Fruit fly (Drosophila melanogaster) whole organism, prepupa: ENCODE results near the gene Pex7.
A peak's percentile ranks its signal among the peaks of the same experiment; 100 is the strongest.

Source experiments
- Blimp-1 ChIP-seq: fragments of 200-800 bp; sonication (Bioruptor generic); optimal IDR thresholded peaks from 3 replicates; lab custom pipeline; 2017; ENCODE audit warnings: missing biosample characterization, missing genetic modification characterization, mild to moderate bottlenecking, moderate library complexity, missing genetic modification reagents
- CG10631 ChIP-seq: fragments of 200-800 bp; sonication (Bioruptor generic); optimal IDR thresholded peaks from 2 replicates; lab custom pipeline; 2016; ENCODE audit warnings: missing biosample characterization, missing genetic modification characterization
- CG10669 ChIP-seq: fragments of 200-800 bp; sonication (Bioruptor generic); optimal IDR thresholded peaks from 3 replicates; lab custom pipeline; 2018; ENCODE audit warnings: missing biosample characterization, mild to moderate bottlenecking, missing genetic modification characterization, moderate library complexity
- CG11294 ChIP-seq: fragments of 200-800 bp; sonication (Bioruptor generic); IDR thresholded peaks from 2 replicates; pipeline ENCODE4 v1.3.6; 2022; ENCODE audit warnings: missing biosample characterization, missing genetic modification characterization
- CG11762 ChIP-seq: fragments of 200-800 bp; sonication (Bioruptor generic); optimal IDR thresholded peaks from 3 replicates; lab custom pipeline; 2016; ENCODE audit warnings: missing biosample characterization, missing genetic modification characterization; ENCODE audit not compliant: insufficient read depth
- CG11902 ChIP-seq: fragments of 200-800 bp; sonication (Bioruptor generic); optimal IDR thresholded peaks from 3 replicates; lab custom pipeline; 2016; ENCODE audit warnings: missing biosample characterization, missing genetic modification characterization
- CG15336 ChIP-seq: fragments of 200-800 bp; sonication (Bioruptor generic); IDR thresholded peaks from 2 replicates; pipeline ENCODE4 v1.3.6; 2022; ENCODE audit warnings: missing biosample characterization, missing genetic modification characterization
- CG1621 ChIP-seq: fragments of 200-800 bp; sonication (Bioruptor generic); optimal IDR thresholded peaks from 3 replicates; lab custom pipeline; 2018; ENCODE audit warnings: missing biosample characterization, mild to moderate bottlenecking, missing genetic modification characterization
- CG16779 ChIP-seq: fragments of 200-800 bp; sonication (Bioruptor generic); optimal IDR thresholded peaks from 3 replicates; lab custom pipeline; 2017; ENCODE audit warnings: missing biosample characterization, mild to moderate bottlenecking, missing genetic modification characterization
- CG3032 ChIP-seq: fragments of 200-800 bp; optimal IDR thresholded peaks from 2 replicates; lab custom pipeline; 2019; ENCODE audit warnings: missing biosample characterization, mild to moderate bottlenecking, missing genetic modification characterization, moderate library complexity
- CG31627 ChIP-seq: fragments of 200-800 bp; sonication (Bioruptor generic); optimal IDR thresholded peaks from 3 replicates; lab custom pipeline; 2016; ENCODE audit warnings: missing biosample characterization, missing genetic modification characterization
- CG32006 ChIP-seq: fragments of 200-800 bp; sonication (Bioruptor generic); optimal IDR thresholded peaks from 3 replicates; lab custom pipeline; 2017; ENCODE audit warnings: missing biosample characterization, mild to moderate bottlenecking, missing genetic modification characterization
- CG34406 ChIP-seq: fragments of 200-800 bp; sonication (Bioruptor generic); optimal IDR thresholded peaks from 3 replicates; lab custom pipeline; 2016; ENCODE audit warnings: missing biosample characterization, missing genetic modification characterization
- CG4318 ChIP-seq: fragments of 200-800 bp; sonication (Bioruptor generic); optimal IDR thresholded peaks from 3 replicates; lab custom pipeline; 2017; ENCODE audit warnings: missing biosample characterization, mild to moderate bottlenecking, missing genetic modification characterization
- CG6163 ChIP-seq: fragments of 200-800 bp; sonication (Bioruptor generic); IDR thresholded peaks from 3 replicates; pipeline ENCODE4 v1.3.6; 2022; ENCODE audit warnings: missing biosample characterization, missing genetic modification characterization
- CG6276 ChIP-seq: fragments of 200-800 bp; sonication (Bioruptor generic); optimal IDR thresholded peaks from 2 replicates; lab custom pipeline; 2017; ENCODE audit warnings: missing biosample characterization, mild to moderate bottlenecking, missing genetic modification characterization
- CG6792 ChIP-seq: fragments of 200-800 bp; sonication (Bioruptor generic); optimal IDR thresholded peaks from 3 replicates; lab custom pipeline; 2016; ENCODE audit warnings: missing biosample characterization, missing genetic modification characterization
- CG6808 ChIP-seq: fragments of 200-800 bp; sonication (Bioruptor generic); optimal IDR thresholded peaks from 3 replicates; lab custom pipeline; 2017; ENCODE audit warnings: missing biosample characterization, missing genetic modification characterization, mild to moderate bottlenecking, moderate library complexity, missing genetic modification reagents
- CG7368 ChIP-seq: fragments of 200-800 bp; sonication (Bioruptor generic); optimal IDR thresholded peaks from 3 replicates; lab custom pipeline; 2016; ENCODE audit warnings: missing biosample characterization, missing genetic modification characterization
- CG8119 ChIP-seq: fragments of 200-800 bp; sonication (Bioruptor generic); IDR thresholded peaks from 3 replicates; pipeline ENCODE4 v1.3.6; 2022; ENCODE audit warnings: missing biosample characterization, missing genetic modification characterization
- CG8319 ChIP-seq: fragments of 200-800 bp; sonication (Bioruptor generic); optimal IDR thresholded peaks from 3 replicates; lab custom pipeline; 2016; ENCODE audit warnings: missing biosample characterization, missing genetic modification characterization
- CG9139 ChIP-seq: fragments of 200-800 bp; sonication (Bioruptor generic); optimal IDR thresholded peaks from 3 replicates; lab custom pipeline; 2017; ENCODE audit warnings: missing biosample characterization, mild to moderate bottlenecking, missing genetic modification characterization
- Eip75B ChIP-seq: fragments of 200-800 bp; sonication (Bioruptor generic); optimal IDR thresholded peaks from 3 replicates; lab custom pipeline; 2016; ENCODE audit warnings: missing biosample characterization, missing genetic modification characterization
- Eip78C ChIP-seq: fragments of 200-800 bp; sonication (Bioruptor generic); peaks from one replicate; lab custom pipeline; 2016; ENCODE audit warnings: missing biosample characterization, missing genetic modification characterization
- Eip93F ChIP-seq: fragments of 200-800 bp; sonication (Bioruptor generic); optimal IDR thresholded peaks from 2 replicates; lab custom pipeline; 2016; ENCODE audit warnings: missing biosample characterization, mild to moderate bottlenecking, missing genetic modification characterization
- Ets21C ChIP-seq: fragments of 200-800 bp; sonication (Bioruptor generic); optimal IDR thresholded peaks from 3 replicates; lab custom pipeline; 2016; ENCODE audit warnings: missing biosample characterization, missing genetic modification characterization
- Gug ChIP-seq: fragments of 200-800 bp; sonication (Bioruptor generic); IDR thresholded peaks from 2 replicates; pipeline ENCODE4 v1.3.6; 2022; ENCODE audit warnings: missing biosample characterization, missing genetic modification characterization
- Hr38 ChIP-seq: sonication (Bioruptor generic); optimal IDR thresholded peaks from 2 replicates; lab custom pipeline; 2016; ENCODE audit warnings: missing biosample characterization, missing genetic modification characterization
- Hr39 ChIP-seq: fragments of 200-800 bp; sonication (Bioruptor generic); optimal IDR thresholded peaks from 2 replicates; lab custom pipeline; 2016; ENCODE audit warnings: missing biosample characterization, missing genetic modification characterization
- Hr4 ChIP-seq: fragments of 200-800 bp; sonication (Bioruptor generic); optimal IDR thresholded peaks from 3 replicates; lab custom pipeline; 2016; ENCODE audit warnings: missing biosample characterization, missing genetic modification characterization
- Lpt ChIP-seq: fragments of 200-800 bp; sonication (Bioruptor generic); optimal IDR thresholded peaks from 3 replicates; lab custom pipeline; 2016; ENCODE audit warnings: missing biosample characterization, missing genetic modification characterization
- Met ChIP-seq: fragments of 200-800 bp; sonication (Bioruptor generic); optimal IDR thresholded peaks from 3 replicates; lab custom pipeline; 2016; ENCODE audit warnings: missing biosample characterization, missing genetic modification characterization
- OdsH ChIP-seq: fragments of 200-800 bp; sonication (Bioruptor generic); optimal IDR thresholded peaks from 3 replicates; lab custom pipeline; 2016; ENCODE audit warnings: missing biosample characterization, missing genetic modification characterization
- Smox ChIP-seq: fragments of 200-800 bp; sonication (Bioruptor generic); optimal IDR thresholded peaks from 3 replicates; lab custom pipeline; 2016; ENCODE audit warnings: missing biosample characterization, missing genetic modification characterization
- Sox15 ChIP-seq: fragments of 200-800 bp; sonication (Bioruptor generic); optimal IDR thresholded peaks from 3 replicates; lab custom pipeline; 2016; ENCODE audit warnings: missing biosample characterization, missing genetic modification characterization
- achi ChIP-seq: fragments of 200-800 bp; sonication (Bioruptor generic); optimal IDR thresholded peaks from 3 replicates; lab custom pipeline; 2016; ENCODE audit warnings: missing biosample characterization, missing genetic modification characterization
- cyc ChIP-seq: fragments of 200-800 bp; sonication (Bioruptor generic); optimal IDR thresholded peaks from 3 replicates; lab custom pipeline; 2016; ENCODE audit warnings: missing biosample characterization, missing genetic modification characterization
- dac ChIP-seq: fragments of 200-800 bp; sonication (Bioruptor generic); optimal IDR thresholded peaks from 2 replicates; lab custom pipeline; 2017; ENCODE audit warnings: missing biosample characterization, mild to moderate bottlenecking, missing genetic modification characterization
- dsx ChIP-seq: fragments of 200-800 bp; optimal IDR thresholded peaks from 3 replicates; lab custom pipeline; 2019; ENCODE audit warnings: missing biosample characterization, mild to moderate bottlenecking, missing genetic modification characterization, moderate library complexity; ENCODE audit not compliant: poor library complexity, severe bottlenecking
- eg ChIP-seq: fragments of 200-800 bp; sonication (Bioruptor generic); IDR thresholded peaks from 3 replicates; pipeline ENCODE4 v1.3.6; 2022; ENCODE audit warnings: missing biosample characterization, missing genetic modification characterization
- esn ChIP-seq: fragments of 200-800 bp; sonication (Bioruptor generic); optimal IDR thresholded peaks from 2 replicates; lab custom pipeline; 2016; ENCODE audit warnings: missing biosample characterization, mild to moderate bottlenecking, missing genetic modification characterization, moderate library complexity
- fd59A ChIP-seq: fragments of 200-800 bp; sonication (Bioruptor generic); optimal IDR thresholded peaks from 2 replicates; lab custom pipeline; 2017; ENCODE audit warnings: missing biosample characterization, mild to moderate bottlenecking, missing genetic modification characterization, missing genetic modification reagents
- fd85E ChIP-seq: fragments of 200-800 bp; sonication (Bioruptor generic); optimal IDR thresholded peaks from 3 replicates; lab custom pipeline; 2016; ENCODE audit warnings: missing biosample characterization, missing genetic modification characterization
- fkh ChIP-seq: fragments of 200-800 bp; sonication (Bioruptor generic); optimal IDR thresholded peaks from 3 replicates; lab custom pipeline; 2017; ENCODE audit warnings: missing biosample characterization, mild to moderate bottlenecking, missing genetic modification characterization, moderate library complexity
- lz ChIP-seq: fragments of 200-800 bp; sonication (Bioruptor generic); optimal IDR thresholded peaks from 3 replicates; lab custom pipeline; 2016; ENCODE audit warnings: missing biosample characterization, missing genetic modification characterization
- net ChIP-seq: fragments of 200-800 bp; sonication (Bioruptor generic); optimal IDR thresholded peaks from 3 replicates; lab custom pipeline; 2016; ENCODE audit warnings: missing biosample characterization, missing genetic modification characterization
- pdm3 ChIP-seq: fragments of 200-800 bp; sonication (Bioruptor generic); optimal IDR thresholded peaks from 3 replicates; lab custom pipeline; 2016; ENCODE audit warnings: missing biosample characterization, missing genetic modification characterization
- spab ChIP-seq: fragments of 200-800 bp; sonication (Bioruptor generic); optimal IDR thresholded peaks from 2 replicates; lab custom pipeline; 2017; ENCODE audit warnings: missing biosample characterization, mild to moderate bottlenecking, missing genetic modification characterization, missing genetic modification reagents
- ss ChIP-seq, 2 experiments: fragments of 200-800 bp; sonication (Bioruptor generic); optimal IDR thresholded peaks; 2 replicates in 1 of 2; 3 replicates in 1 of 2; lab custom pipeline; 2017 to 2018; ENCODE audit warnings: mild to moderate bottlenecking in 2 of 2, missing biosample characterization in 2 of 2, missing genetic modification characterization in 2 of 2, moderate library complexity in 1 of 2
- svp ChIP-seq: fragments of 200-800 bp; sonication (Bioruptor generic); peaks from one replicate; lab custom pipeline; 2016; ENCODE audit warnings: missing biosample characterization, missing genetic modification characterization
- topi ChIP-seq: fragments of 200-800 bp; sonication (Bioruptor generic); optimal IDR thresholded peaks from 3 replicates; lab custom pipeline; 2016; ENCODE audit warnings: missing biosample characterization, missing genetic modification characterization
- vri ChIP-seq: fragments of 200-800 bp; sonication (Bioruptor generic); optimal IDR thresholded peaks from 3 replicates; lab custom pipeline; 2016; ENCODE audit warnings: missing biosample characterization, mild to moderate bottlenecking, missing genetic modification characterization

The Pex7 gene

DNA sequence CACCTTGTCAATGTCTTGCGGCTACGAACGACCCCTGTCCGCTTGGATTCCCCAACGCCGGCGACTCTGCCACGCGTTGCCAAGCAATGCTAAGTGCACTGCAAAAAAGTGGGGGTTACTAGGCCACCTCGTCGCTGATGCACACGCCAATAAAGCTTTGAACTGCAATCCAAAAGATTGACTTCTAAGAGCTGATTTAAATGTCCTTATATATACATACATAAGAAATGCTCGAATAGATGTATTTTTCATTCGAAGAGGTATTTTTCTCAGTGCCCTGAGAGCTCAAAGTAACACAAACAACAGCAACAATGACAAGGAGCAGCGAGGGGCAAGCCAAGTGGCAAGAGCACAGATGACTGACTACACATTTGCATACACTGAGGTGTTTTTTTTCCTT is 39.5 kb upstream of the Pex7 start:
- TF ChIP-seq CG32006 (peak; percentile 44), Lpt (GFP tag; lab: Kevin White, UChicago) (no peak), Hr38 (GFP tag; lab: Kevin White, UChicago) (no peak), esn (no peak), CG6276 (GFP tag; lab: Kevin White, UChicago) (no peak), Smox (GFP tag; lab: Kevin White, UChicago) (peak; percentile 24), CG9139 (no peak), CG31627 (GFP tag; lab: Kevin White, UChicago) (peak; percentile 15), fd85E (GFP tag; lab: Kevin White, UChicago) (no peak), pdm3 (peak; percentile 41), CG15336 (GFP tag; lab: Robert Waterston, UW) (0 out of 2 replicates have a peak, but pooled peaks have one; percentile 14), Gug (GFP tag; lab: Robert Waterston, UW) (0 out of 2 replicates have a peak, but pooled peaks have one; percentile 35), Eip78C (GFP tag; lab: Kevin White, UChicago) (peak; percentile 85), spab (GFP tag; lab: Kevin White, UChicago) (peak; percentile 29), Hr39 (GFP tag; lab: Kevin White, UChicago) (peak; percentile 13), OdsH (GFP tag; lab: Kevin White, UChicago) (peak; percentile 26), CG11294 (GFP tag; lab: Robert Waterston, UW) (no peak), vri (no peak), CG16779 (tag; lab: Kevin White, UChicago) (no peak), Hr4 (GFP tag; lab: Kevin White, UChicago) (peak; percentile 28), CG11762 (GFP tag; lab: Kevin White, UChicago) (no peak), Sox15 (GFP tag; lab: Kevin White, UChicago) (no peak), CG6808 (GFP tag; lab: Kevin White, UChicago) (peak; percentile 22), dsx (GFP tag; lab: Kevin White, UChicago) (no peak), net (GFP tag; lab: Kevin White, UChicago) (no peak), lz (GFP tag; lab: Kevin White, UChicago) (peak; percentile 8), Met (GFP tag; lab: Kevin White, UChicago) (peak; percentile 14), CG8319 (no peak), CG11902 (no peak), CG1621 (tag; lab: Kevin White, UChicago) (no peak), CG6163 (GFP tag; lab: Robert Waterston, UW) (0 out of 3 replicates have a peak, but pooled peaks have one; percentile 43), CG8119 (GFP tag; lab: Robert Waterston, UW) (0 out of 3 replicates have a peak, but pooled peaks have one; percentile 25), eg (0 out of 3 replicates have a peak, but pooled peaks have one; percentile 23), CG7368 (GFP tag; lab: Kevin White, UChicago) (no peak), CG4318 (GFP tag; lab: Kevin White, UChicago) (no peak), achi (GFP tag; lab: Kevin White, UChicago) (peak; percentile 33), fkh (no peak), Blimp-1 (GFP tag; lab: Kevin White, UChicago) (no peak), Ets21C (no peak), CG34406 (GFP tag; lab: Kevin White, UChicago) (no peak), ss (GFP tag; optimal IDR thresholded peaks at IDR 0.05; lab: Kevin White, UChicago) (peak in 1 of 2 experiments; percentile 56), dac (GFP tag; lab: Kevin White, UChicago) (no peak), CG6792 (GFP tag; lab: Kevin White, UChicago) (peak; percentile 18), Eip75B (GFP tag; lab: Kevin White, UChicago) (peak; percentile 26), CG3032 (tag; lab: Kevin White, UChicago) (no peak), fd59A (GFP tag; lab: Kevin White, UChicago) (peak; percentile 8), svp (GFP tag; lab: Kevin White, UChicago) (peak; percentile 75), Eip93F (GFP tag; lab: Kevin White, UChicago) (no peak), topi (GFP tag; lab: Kevin White, UChicago) (peak; percentile 20), CG10631 (peak; percentile 43), CG10669 (GFP tag; lab: Kevin White, UChicago) (peak; percentile 45), cyc (GFP tag; lab: Kevin White, UChicago) (no peak)
